Worm (Caenorhabditis elegans) whole organism, mixed stage, embryonic: Measurements from ENCODE around the gene R09A1.3.

Experiments
- M03D4.4 ChIP-seq: sonication (generic microtip); optimal IDR thresholded peaks from 2 replicates; lab custom pipeline; 2017; ENCODE audit warnings: mild to moderate bottlenecking, missing genetic modification characterization, missing compliant biosample characterization
- sem-2 ChIP-seq: fragments of 200-800 bp; sonication (Bioruptor generic); optimal IDR thresholded peaks from 2 replicates; lab custom pipeline; 2018; ENCODE audit warnings: mild to moderate bottlenecking, missing genetic modification characterization, missing compliant biosample characterization
- snpc-4 ChIP-seq: fragments of 150-350 bp; optimal IDR thresholded peaks from 2 replicates; lab custom pipeline; 2014; ENCODE audit warnings: missing biosample characterization, missing genetic modification characterization
- unc-39 ChIP-seq: fragments of 150-350 bp; optimal IDR thresholded peaks from 2 replicates; lab custom pipeline; 2014; ENCODE audit warnings: missing biosample characterization, missing genetic modification characterization

ce11 chrV:1052559-1053064 lies 25.7 kb upstream of the R09A1.3 start, which contains the start of gene K10C9.4:
- TF ChIP-seq sem-2 = no peak
- TF ChIP-seq snpc-4 (tag; lab: Kevin White, UChicago) = no peak
- TF ChIP-seq unc-39 (tag; lab: Kevin White, UChicago) = no peak
- no peak for TF ChIP-seq M03D4.4 (tag; lab: Kevin White, UChicago)
